Worm (Caenorhabditis elegans): ENCODE results near the gene ZK354.2.

- TF ChIP-seq ets-7 (tag; optimal IDR thresholded peaks at IDR 0.05) (no peak), ama-1 (optimal IDR thresholded peaks at IDR 0.05) (no peak), F13C5.2 (tag; optimal IDR thresholded peaks at IDR 0.05) (no peak), sea-1 (GFP tag; conservative IDR thresholded peaks at IDR 0.05) (no peak)
Measured at ce11 chrIV:5332178-5332577, 19.0 kb downstream of the ZK354.2 start, which contains the start of gene Y4C6B.3.
